Fruit fly (Drosophila melanogaster): ENCODE measurements around the gene Vps33B.
A peak's percentile ranks its signal among the peaks of the same experiment; 100 is the strongest.

Gene Vps33B

DNA sequence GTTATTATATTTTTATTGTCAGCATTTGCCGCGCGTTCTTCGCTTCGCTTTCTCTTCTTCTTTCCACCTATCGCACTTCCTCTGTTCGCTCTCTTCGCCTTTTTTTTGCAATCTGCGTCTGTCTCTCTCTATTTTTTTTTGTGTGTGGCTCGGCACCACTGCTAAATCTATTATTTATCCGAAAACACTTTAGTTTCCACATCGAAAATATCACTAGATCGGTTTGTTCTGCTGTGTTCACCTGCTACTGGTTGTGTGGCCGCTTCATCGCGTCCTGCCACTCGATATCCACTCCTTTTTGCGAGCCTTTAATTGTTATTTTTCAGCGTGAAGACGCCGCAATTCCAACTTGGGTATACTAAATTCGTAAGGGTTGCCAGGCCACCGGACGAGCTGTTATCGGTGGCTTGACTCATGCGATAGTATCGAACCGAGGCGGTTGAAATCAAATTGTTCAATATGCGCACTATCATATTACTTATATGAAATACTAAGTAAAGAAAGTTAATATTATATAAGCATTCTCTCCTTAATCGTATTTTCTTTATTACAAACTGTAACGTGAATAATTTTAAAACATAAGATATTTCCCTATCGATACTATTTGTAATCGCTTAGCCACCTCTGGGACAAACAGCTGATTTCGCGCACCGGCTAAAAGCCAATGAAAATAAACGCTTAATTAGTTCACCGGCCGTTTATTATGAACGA lies 9.3 kb downstream of the Vps33B start, which contains the start of the genes XNP, CG42488 and CG5116 (continued):
- TF ChIP-seq Nf-YA (GFP tag; IDR thresholded peaks at IDR 0.05): no peak
- peak; percentile 98 for TF ChIP-seq HLH4C (GFP tag; IDR thresholded peaks at IDR 0.05; ENCODE audit: partially characterized antibody)
- peak; percentile 29 for TF ChIP-seq Myb (GFP tag; optimal IDR thresholded peaks at IDR 0.05)
- no peak for TF ChIP-seq MTF-1 (GFP tag; optimal IDR thresholded peaks at IDR 0.05; ENCODE audit: borderline replicate concordance)
- TF ChIP-seq gem (tag; optimal IDR thresholded peaks at IDR 0.05): no peak
- no peak for TF ChIP-seq Neu2 (GFP tag; optimal IDR thresholded peaks at IDR 0.05; ENCODE audit: borderline replicate concordance)
- no peak for TF ChIP-seq ac (GFP tag; optimal IDR thresholded peaks at IDR 0.05)
- TF ChIP-seq ranshi (GFP tag; IDR thresholded peaks at IDR 0.05): no peak
- peak; percentile 48 for TF ChIP-seq CG4617 (GFP tag; optimal IDR thresholded peaks at IDR 0.05; ENCODE audit: borderline replicate concordance)
- TF ChIP-seq rib (GFP tag; IDR thresholded peaks at IDR 0.05): peak; percentile 66; the same call in 1 of the 2 replicates
- no peak for TF ChIP-seq jigr1 (GFP tag; IDR thresholded peaks at IDR 0.05)
- TF ChIP-seq HLH54F (GFP tag; optimal IDR thresholded peaks at IDR 0.05): peak; percentile 43
- TF ChIP-seq Sry-δ (GFP tag; optimal IDR thresholded peaks at IDR 0.05): peak; percentile 77
- TF ChIP-seq CG17359 (tag; optimal IDR thresholded peaks at IDR 0.05): no peak
- no peak for TF ChIP-seq usp (GFP tag; optimal IDR thresholded peaks at IDR 0.05)
- TF ChIP-seq Doc2 (GFP tag; IDR thresholded peaks at IDR 0.05): no peak
- TF ChIP-seq CG3163 (GFP tag; optimal IDR thresholded peaks at IDR 0.05): peak; percentile 7
- no peak for TF ChIP-seq Hmx (GFP tag; optimal IDR thresholded peaks at IDR 0.05)
- TF ChIP-seq Nf-YC (tag; optimal IDR thresholded peaks at IDR 0.05): peak; percentile 88
- no peak for TF ChIP-seq odd (GFP tag; optimal IDR thresholded peaks at IDR 0.05)
- TF ChIP-seq CG11560 (tag; IDR thresholded peaks at IDR 0.05): no peak
- peak; percentile 48 for TF ChIP-seq ewg (GFP tag; optimal IDR thresholded peaks at IDR 0.05)
- TF ChIP-seq CG12391 (tag; optimal IDR thresholded peaks at IDR 0.05): peak; percentile 68
- TF ChIP-seq Drgx (GFP tag; IDR thresholded peaks at IDR 0.05): peak; percentile 59
- TF ChIP-seq Usf (GFP tag; optimal IDR thresholded peaks at IDR 0.05): no peak
- TF ChIP-seq CG8924 (tag; optimal IDR thresholded peaks at IDR 0.05): peak; percentile 75
- TF ChIP-seq Ets97D (GFP tag; optimal IDR thresholded peaks at IDR 0.05): peak; percentile 71
- no peak for TF ChIP-seq cas (GFP tag; IDR thresholded peaks at IDR 0.05)
- TF ChIP-seq mam (GFP tag; optimal IDR thresholded peaks at IDR 0.05): peak; percentile 38
- TF ChIP-seq zfh2 (GFP tag; optimal IDR thresholded peaks at IDR 0.05): peak; percentile 56
- peak; percentile 36 for TF ChIP-seq pho (GFP tag; optimal IDR thresholded peaks at IDR 0.05)
- TF ChIP-seq shn (GFP tag; optimal IDR thresholded peaks at IDR 0.05): peak; percentile 17
- peak; percentile 34; the same call in 1 of the 2 replicates for TF ChIP-seq sisA (GFP tag; IDR thresholded peaks at IDR 0.05)
- no peak for TF ChIP-seq CG12071 (GFP tag; optimal IDR thresholded peaks at IDR 0.05)
- TF ChIP-seq CG7357 (GFP tag; IDR thresholded peaks at IDR 0.05): no peak
- 0 out of 2 replicates have a peak, but pooled peaks have one; percentile 16 for TF ChIP-seq esg (GFP tag; conservative IDR thresholded peaks at IDR 0.05)
- TF ChIP-seq Bdp1 (GFP tag; optimal IDR thresholded peaks at IDR 0.05): no peak
- peak; percentile 99 for TF ChIP-seq CG14860 (GFP tag; IDR thresholded peaks at IDR 0.05; ENCODE audit: partially characterized antibody)
- TF ChIP-seq zf30C (GFP tag; optimal IDR thresholded peaks at IDR 0.05): peak; percentile 14
- TF ChIP-seq Lhr (GFP tag; optimal IDR thresholded peaks at IDR 0.05): no peak
- TF ChIP-seq CG6689 (GFP tag; IDR thresholded peaks at IDR 0.05): peak; percentile 53
- TF ChIP-seq ap (GFP tag; IDR thresholded peaks at IDR 0.05): no peak
- peak; percentile 27; the same call in 1 of the 2 replicates for TF ChIP-seq HLH3B (GFP tag; IDR thresholded peaks at IDR 0.05)
